Worm (Caenorhabditis elegans) whole organism, midembryonic: ENCODE data around the gene slc-25A32.

Experiments used
- T22C8.4 ChIP-seq: fragments of 200-800 bp; sonication (Bioruptor generic); IDR thresholded peaks from 2 replicates; pipeline ENCODE4 v1.3.6; 2022; ENCODE audit warnings: missing genetic modification characterization, missing compliant biosample characterization
- cog-1 ChIP-seq: sonication (generic microtip); optimal IDR thresholded peaks from 2 replicates; lab custom pipeline; 2016; ENCODE audit warnings: missing genetic modification characterization, missing compliant biosample characterization
- flt-1 ChIP-seq: fragments of 200-800 bp; sonication (Bioruptor generic); IDR thresholded peaks from 2 replicates; pipeline ENCODE4 v1.3.6; 2022; ENCODE audit warnings: missing genetic modification characterization, missing compliant biosample characterization
- klf-2 ChIP-seq: fragments of 200-800 bp; sonication (Bioruptor generic); conservative IDR thresholded peaks from 2 replicates; pipeline ENCODE4 v1.3.6; 2022; ENCODE audit warnings: missing genetic modification reagents, missing genetic modification characterization, missing compliant biosample characterization
- med-1 ChIP-seq: sonication (generic microtip); optimal IDR thresholded peaks from 2 replicates; lab custom pipeline; 2017; ENCODE audit warnings: missing genetic modification characterization, mild to moderate bottlenecking, missing compliant biosample characterization, antibody characterized with exemption, missing genetic modification reagents; ENCODE audit not compliant: insufficient read depth
- ref-1 ChIP-seq: fragments of 200-800 bp; sonication (Bioruptor generic); conservative IDR thresholded peaks from 2 replicates; pipeline ENCODE4 v1.3.6; 2022; ENCODE audit warnings: missing genetic modification reagents, missing genetic modification characterization, missing compliant biosample characterization
- tab-1 ChIP-seq: fragments of 200-800 bp; sonication (Bioruptor generic); IDR thresholded peaks from 2 replicates; pipeline ENCODE4 v1.3.6; 2022; ENCODE audit warnings: missing genetic modification characterization, missing compliant biosample characterization
- ztf-23 ChIP-seq: fragments of 200-800 bp; sonication (Bioruptor generic); IDR thresholded peaks from 2 replicates; pipeline ENCODE4 v1.3.6; 2022; ENCODE audit warnings: missing genetic modification reagents, missing genetic modification characterization, missing compliant biosample characterization
- ztf-29 ChIP-seq: fragments of 200-800 bp; sonication (Bioruptor generic); IDR thresholded peaks from 2 replicates; pipeline ENCODE4 v1.3.6; 2022; ENCODE audit warnings: missing genetic modification reagents, missing genetic modification characterization, missing compliant biosample characterization

DNA sequence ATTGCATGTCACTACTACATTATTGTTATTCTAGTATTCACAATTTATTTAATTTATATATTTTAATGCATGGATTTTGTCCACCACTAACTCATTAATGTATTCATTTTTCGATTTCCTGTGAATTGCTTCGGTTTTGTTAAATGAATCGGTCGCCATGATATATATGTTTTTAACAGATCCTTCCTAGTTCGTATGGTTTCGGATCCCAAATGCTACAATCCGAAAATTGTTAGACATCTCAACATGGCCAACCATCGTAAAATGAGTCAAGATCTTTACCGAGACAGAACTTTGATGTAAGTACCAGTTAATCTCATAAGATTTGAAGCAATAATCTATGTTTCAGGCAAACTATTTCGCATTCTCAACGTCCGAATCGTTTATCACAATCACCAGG lies 3.0 kb upstream of the slc-25A32 start:
- TF ChIP-seq klf-2 (GFP tag; lab: Robert Waterston, UW) (no peak), med-1 (GFP tag; lab: Kevin White, UChicago) (no peak), flt-1 (no peak), T22C8.4 (GFP tag; lab: Robert Waterston, UW) (no peak), ztf-29 (GFP tag; lab: Robert Waterston, UW) (no peak), cog-1 (no peak), ztf-23 (no peak), tab-1 (GFP tag; lab: Robert Waterston, UW) (no peak), ref-1 (GFP tag; lab: Robert Waterston, UW) (no peak)
